Fruit fly (Drosophila melanogaster) whole organism, embryonic: ENCODE results near the gene Pgant7.
A peak's percentile ranks its signal among the peaks of the same experiment; 100 is the strongest.

Source experiments
- BtbVII ChIP-seq: fragments of 200-800 bp; sonication (Bioruptor generic); optimal IDR thresholded peaks from 3 replicates; lab custom pipeline; 2017; ENCODE audit warnings: missing biosample characterization, mild to moderate bottlenecking, missing genetic modification characterization
- C15 ChIP-seq: fragments of 200-800 bp; sonication (Bioruptor generic); IDR thresholded peaks from 3 replicates; pipeline ENCODE4 v1.3.6; 2022; ENCODE audit warnings: missing biosample characterization, missing genetic modification characterization
- CG10267 ChIP-seq: fragments of 200-800 bp; sonication (Bioruptor generic); optimal IDR thresholded peaks from 2 replicates; lab custom pipeline; 2018; ENCODE audit warnings: missing biosample characterization, mild to moderate bottlenecking, missing genetic modification characterization, moderate library complexity
- CG10274 ChIP-seq: fragments of 200-800 bp; sonication (Bioruptor generic); optimal IDR thresholded peaks from 3 replicates; lab custom pipeline; 2017; ENCODE audit warnings: missing biosample characterization, mild to moderate bottlenecking, missing genetic modification characterization
- CG10543 ChIP-seq: fragments of 200-800 bp; sonication (Bioruptor generic); optimal IDR thresholded peaks from 3 replicates; lab custom pipeline; 2017; ENCODE audit warnings: missing biosample characterization, mild to moderate bottlenecking, missing genetic modification characterization, moderate library complexity
- CG11723 ChIP-seq: fragments of 200-800 bp; sonication (Bioruptor generic); optimal IDR thresholded peaks from 2 replicates; lab custom pipeline; 2017; ENCODE audit warnings: missing biosample characterization, mild to moderate bottlenecking, missing genetic modification characterization
- CG13424 ChIP-seq: fragments of 200-800 bp; sonication (Bioruptor generic); optimal IDR thresholded peaks from 2 replicates; lab custom pipeline; 2019; ENCODE audit warnings: missing biosample characterization, mild to moderate bottlenecking, missing genetic modification characterization, moderate library complexity
- CG14667 ChIP-seq: fragments of 200-800 bp; sonication (Bioruptor generic); IDR thresholded peaks from 2 replicates; pipeline ENCODE4 v1.3.6; 2022; ENCODE audit warnings: missing biosample characterization, missing genetic modification characterization
- CG14860 ChIP-seq: fragments of 200-800 bp; sonication (Bioruptor generic); IDR thresholded peaks from 3 replicates; pipeline ENCODE4 v1.3.6; 2022; ENCODE audit warnings: missing biosample characterization, missing genetic modification characterization; ENCODE audit not compliant: partially characterized antibody
- CG1647 ChIP-seq: fragments of 200-800 bp; sonication (Bioruptor generic); optimal IDR thresholded peaks from 3 replicates; lab custom pipeline; 2016; ENCODE audit warnings: missing biosample characterization, missing genetic modification characterization
- CG17802 ChIP-seq: fragments of 200-800 bp; sonication (Bioruptor generic); optimal IDR thresholded peaks from 2 replicates; lab custom pipeline; 2018; ENCODE audit warnings: missing biosample characterization, mild to moderate bottlenecking, missing genetic modification characterization, moderate library complexity
- CG18599 ChIP-seq: fragments of 200-800 bp; sonication (Bioruptor generic); optimal IDR thresholded peaks from 3 replicates; lab custom pipeline; 2017; ENCODE audit warnings: missing biosample characterization, missing genetic modification characterization, mild to moderate bottlenecking, moderate library complexity, missing genetic modification reagents
- CG2120 ChIP-seq: fragments of 200-800 bp; sonication (Bioruptor generic); optimal IDR thresholded peaks from 3 replicates; lab custom pipeline; 2016; ENCODE audit warnings: missing biosample characterization, missing genetic modification characterization
- CG30020 ChIP-seq: fragments of 200-800 bp; optimal IDR thresholded peaks from 2 replicates; lab custom pipeline; 2019; ENCODE audit warnings: missing biosample characterization, mild to moderate bottlenecking, missing genetic modification characterization, moderate library complexity
- CG31365 ChIP-seq: fragments of 200-800 bp; sonication (Bioruptor generic); optimal IDR thresholded peaks from 2 replicates; lab custom pipeline; 2018; ENCODE audit warnings: missing biosample characterization, mild to moderate bottlenecking, missing genetic modification characterization
- CG7987 ChIP-seq: fragments of 200-800 bp; sonication (Bioruptor generic); optimal IDR thresholded peaks from 2 replicates; lab custom pipeline; 2018; ENCODE audit warnings: missing biosample characterization, mild to moderate bottlenecking, missing genetic modification characterization, moderate library complexity
- CG8478 ChIP-seq: fragments of >200 bp; optimal IDR thresholded peaks from 2 replicates; lab custom pipeline; 2018
- CG9215 ChIP-seq: fragments of 200-800 bp; sonication (Bioruptor generic); IDR thresholded peaks from 2 replicates; pipeline ENCODE4 v1.3.6; 2022; ENCODE audit warnings: missing biosample characterization, missing genetic modification characterization
- D ChIP-seq, 2 experiments: fragments of 200-800 bp in 1 of 2; fragments of >200 bp in 1 of 2; sonication (Bioruptor generic) in 1 of 2; optimal IDR thresholded peaks; 2 replicates in 1 of 2; 3 replicates in 1 of 2; lab custom pipeline; 2017; ENCODE audit warnings: mild to moderate bottlenecking in 1 of 2, missing biosample characterization in 1 of 2, missing genetic modification characterization in 1 of 2, missing genetic modification reagents in 1 of 2
- Dll ChIP-seq: fragments of 200-800 bp; sonication (Bioruptor generic); IDR thresholded peaks from 4 replicates; pipeline ENCODE4 v1.3.6; 2022; ENCODE audit warnings: missing biosample characterization, missing genetic modification characterization; ENCODE audit not compliant: partially characterized antibody
- ERR ChIP-seq: fragments of 200-800 bp; sonication (Bioruptor generic); optimal IDR thresholded peaks from 2 replicates; lab custom pipeline; 2016; ENCODE audit warnings: missing biosample characterization, missing genetic modification characterization
- HLH3B ChIP-seq: fragments of 200-800 bp; sonication (Bioruptor generic); IDR thresholded peaks from 2 replicates; pipeline ENCODE4 v1.3.6; 2022; ENCODE audit warnings: missing biosample characterization, missing genetic modification characterization
- Hey ChIP-seq: fragments of 200-800 bp; sonication (Bioruptor generic); optimal IDR thresholded peaks from 3 replicates; lab custom pipeline; 2018; ENCODE audit warnings: missing biosample characterization, mild to moderate bottlenecking, missing genetic modification characterization
- HmgD ChIP-seq: fragments of 200-800 bp; sonication (Bioruptor generic); optimal IDR thresholded peaks from 3 replicates; lab custom pipeline; 2016; ENCODE audit warnings: missing biosample characterization, missing genetic modification characterization
- Hmr ChIP-seq: fragments of 200-800 bp; sonication (Bioruptor generic); optimal IDR thresholded peaks from 3 replicates; lab custom pipeline; 2017; ENCODE audit warnings: mild to moderate bottlenecking, missing biosample characterization, missing genetic modification reagents, missing genetic modification characterization
- Pdp1 ChIP-seq, 2 experiments: fragments of 200-800 bp; sonication (Bioruptor generic); optimal IDR thresholded peaks; 3 replicates each; lab custom pipeline; 2016; ENCODE audit warnings: missing biosample characterization in 2 of 2, missing genetic modification characterization in 2 of 2, mild to moderate bottlenecking in 1 of 2, moderate library complexity in 1 of 2
- Poxn ChIP-seq: fragments of 200-800 bp; sonication (Bioruptor generic); IDR thresholded peaks from 2 replicates; pipeline ENCODE4 v1.3.6; 2022; ENCODE audit warnings: missing biosample characterization, missing genetic modification characterization
- Rx ChIP-seq: fragments of 200-800 bp; sonication (Bioruptor generic); IDR thresholded peaks from 2 replicates; pipeline ENCODE4 v1.3.6; 2022; ENCODE audit warnings: missing biosample characterization, missing genetic modification characterization
- Scr ChIP-seq: fragments of 200-800 bp; sonication (Bioruptor generic); IDR thresholded peaks from 2 replicates; pipeline ENCODE4 v1.3.6; 2022; ENCODE audit warnings: missing biosample characterization, missing genetic modification characterization; ENCODE audit not compliant: partially characterized antibody
- Tbp ChIP-seq: fragments of >200 bp; optimal IDR thresholded peaks from 2 replicates; lab custom pipeline; 2018; ENCODE audit warnings: missing biosample characterization, missing genetic modification characterization
- bbx ChIP-seq: fragments of 200-800 bp; sonication (Bioruptor generic); IDR thresholded peaks from 2 replicates; pipeline ENCODE4 v1.3.6; 2022; ENCODE audit warnings: missing biosample characterization, missing genetic modification characterization; ENCODE audit not compliant: partially characterized antibody
- cas ChIP-seq: fragments of 200-800 bp; sonication (Bioruptor generic); IDR thresholded peaks from 2 replicates; pipeline ENCODE4 v1.3.6; 2022; ENCODE audit warnings: missing biosample characterization, missing genetic modification characterization
- dm ChIP-seq: fragments of 200-800 bp; sonication (Bioruptor generic); optimal IDR thresholded peaks from 3 replicates; lab custom pipeline; 2016; ENCODE audit warnings: missing biosample characterization, missing genetic modification characterization
- dpn ChIP-seq, 2 experiments: fragments of 200-800 bp; sonication (Bioruptor generic); optimal IDR thresholded peaks; 3 replicates each; lab custom pipeline; 2016; ENCODE audit warnings: missing biosample characterization in 2 of 2, missing genetic modification characterization in 2 of 2
- fru ChIP-seq: fragments of >200 bp; optimal IDR thresholded peaks from 2 replicates; lab custom pipeline; 2017
- gcm ChIP-seq: fragments of 200-800 bp; sonication (Bioruptor generic); optimal IDR thresholded peaks from 2 replicates; lab custom pipeline; 2019; ENCODE audit warnings: missing biosample characterization, mild to moderate bottlenecking, missing genetic modification characterization, moderate library complexity
- grau ChIP-seq: fragments of 200-800 bp; optimal IDR thresholded peaks from 3 replicates; lab custom pipeline; 2019; ENCODE audit warnings: missing biosample characterization, mild to moderate bottlenecking, missing genetic modification characterization, moderate library complexity
- her ChIP-seq: fragments of 200-800 bp; sonication (Bioruptor generic); optimal IDR thresholded peaks from 2 replicates; lab custom pipeline; 2016; ENCODE audit warnings: missing biosample characterization, missing genetic modification characterization
- hkb ChIP-seq, 2 experiments: fragments of 200-800 bp in 1 of 2; fragments of >200 bp in 1 of 2; sonication (Bioruptor generic) in 1 of 2; IDR thresholded peaks in 1 of 2; optimal IDR thresholded peaks in 1 of 2; 2 replicates each; pipeline versions ENCODE4 v1.3.6 to Lab custom; 2017 to 2022; ENCODE audit warnings: missing biosample characterization in 1 of 2, missing genetic modification characterization in 1 of 2
- sim ChIP-seq: fragments of 200-800 bp; sonication (Bioruptor generic); IDR thresholded peaks from 2 replicates; pipeline ENCODE4 v1.3.6; 2022; ENCODE audit warnings: missing biosample characterization, missing genetic modification characterization
- sob ChIP-seq: fragments of 200-800 bp; sonication (Bioruptor generic); IDR thresholded peaks from 2 replicates; pipeline ENCODE4 v1.3.6; 2022; ENCODE audit warnings: missing biosample characterization, missing genetic modification characterization
- sqz ChIP-seq: fragments of 200-800 bp; sonication (Bioruptor generic); optimal IDR thresholded peaks from 3 replicates; lab custom pipeline; 2018; ENCODE audit warnings: missing biosample characterization, mild to moderate bottlenecking, missing genetic modification characterization
- tll ChIP-seq, 2 experiments: fragments of 200-800 bp in 1 of 2; fragments of >200 bp in 1 of 2; sonication (Bioruptor generic) in 1 of 2; optimal IDR thresholded peaks; 2 replicates each; lab custom pipeline; 2017 to 2019; ENCODE audit warnings: missing biosample characterization in 2 of 2, missing genetic modification characterization in 2 of 2, mild to moderate bottlenecking in 1 of 2, moderate library complexity in 1 of 2
- ttk ChIP-seq: fragments of 200-800 bp; sonication (Bioruptor generic); IDR thresholded peaks from 2 replicates; pipeline ENCODE4 v2.1.2; 2022; ENCODE audit warnings: missing biosample characterization, missing genetic modification characterization
- tx ChIP-seq: fragments of 200-800 bp; sonication (Bioruptor generic); optimal IDR thresholded peaks from 2 replicates; lab custom pipeline; 2016; ENCODE audit warnings: missing biosample characterization, missing genetic modification characterization
- vvl ChIP-seq: fragments of 200-800 bp; sonication (Bioruptor generic); IDR thresholded peaks from 2 replicates; pipeline ENCODE4 v1.3.6; 2022; ENCODE audit warnings: missing biosample characterization, missing genetic modification characterization
- wor ChIP-seq: fragments of 200-800 bp; sonication (Bioruptor generic); IDR thresholded peaks from 2 replicates; pipeline ENCODE4 v1.3.6; 2022; ENCODE audit warnings: missing biosample characterization, missing genetic modification characterization
- z ChIP-seq: fragments of 200-800 bp; sonication (Bioruptor generic); IDR thresholded peaks from 3 replicates; pipeline ENCODE4 v1.3.6; 2022; ENCODE audit warnings: missing biosample characterization, missing genetic modification characterization

Gene Pgant7

dm6 chrX:18506639-18507528, 7.1 kb upstream of the Pgant7 start (continued):
- TF ChIP-seq CG7987 (peak; percentile 48), z (GFP tag; lab: Robert Waterston, UW) (no peak), CG8478 (no peak), vvl (GFP tag; lab: Robert Waterston, UW) (peak; percentile 95), Poxn (no peak), tx (GFP tag; lab: Kevin White, UChicago) (peak; percentile 71), sim (GFP tag; lab: Robert Waterston, UW) (peak; percentile 55), CG30020 (tag; lab: Kevin White, UChicago) (no peak), CG31365 (tag; lab: Kevin White, UChicago) (peak; percentile 46), gcm (GFP tag; lab: Kevin White, UChicago) (peak; percentile 62), CG10543 (GFP tag; lab: Kevin White, UChicago) (no peak), CG11723 (GFP tag; lab: Kevin White, UChicago) (peak; percentile 52), Tbp (GFP tag; lab: Kevin White, UChicago) (peak; percentile 0), her (GFP tag; lab: Kevin White, UChicago) (peak; percentile 65), CG14667 (GFP tag; lab: Robert Waterston, UW) (0 out of 2 replicates have a peak, but pooled peaks have one; percentile 43), CG10274 (GFP tag; lab: Kevin White, UChicago) (peak; percentile 26), bbx (no peak), hkb (optimal IDR thresholded peaks at IDR 0.05; lab: Kevin White, UChicago) (no peak), hkb (GFP tag; IDR thresholded peaks at IDR 0.05; lab: Robert Waterston, UW) (peak; percentile 95), wor (GFP tag; lab: Robert Waterston, UW) (peak; percentile 53), dm (GFP tag; lab: Kevin White, UChicago) (peak; percentile 45), Hmr (GFP tag; lab: Kevin White, UChicago) (peak; percentile 61), grau (peak; percentile 63), Rx (peak; percentile 79), fru (lab: Kevin White, UChicago) (no peak), Scr (GFP tag; lab: Robert Waterston, UW) (no peak), sob (peak; percentile 81), CG9215 (GFP tag; lab: Robert Waterston, UW) (peak; percentile 31), CG14860 (no peak), D (optimal IDR thresholded peaks at IDR 0.05; lab: Kevin White, UChicago) (no peak), D (GFP tag; optimal IDR thresholded peaks at IDR 0.05; lab: Kevin White, UChicago) (peak; percentile 72), HLH3B (GFP tag; lab: Robert Waterston, UW) (peak; percentile 91), CG10267 (peak; percentile 72), C15 (GFP tag; lab: Robert Waterston, UW) (no peak), sqz (no peak), Pdp1 (GFP tag; optimal IDR thresholded peaks at IDR 0.05; lab: Kevin White, UChicago) (peak; percentile 75 to 82), dpn (GFP tag; optimal IDR thresholded peaks at IDR 0.05; lab: Kevin White, UChicago) (peak; percentile 76 to 81), HmgD (GFP tag; lab: Kevin White, UChicago) (peak; percentile 19), BtbVII (GFP tag; lab: Kevin White, UChicago) (peak; percentile 78), tll (GFP tag; optimal IDR thresholded peaks at IDR 0.05; lab: Kevin White, UChicago) (no peak), ttk (GFP tag; lab: Robert Waterston, UW) (peak; percentile 68), CG17802 (peak; percentile 43), CG18599 (GFP tag; lab: Kevin White, UChicago) (peak; percentile 78), CG13424 (tag; lab: Kevin White, UChicago) (peak; percentile 53), ERR (peak; percentile 41), CG2120 (GFP tag; lab: Kevin White, UChicago) (peak; percentile 80), CG1647 (peak; percentile 63), Hey (tag; lab: Kevin White, UChicago) (no peak), Dll (GFP tag; lab: Robert Waterston, UW) (no peak), cas (GFP tag; lab: Robert Waterston, UW) (peak; percentile 40; the same call in 1 of the 2 replicates)
